Worm (Caenorhabditis elegans): ENCODE measurements around the gene srj-44.

srj-44 gene

ce11 chrV:2888265-2888664 is 42.6 kb upstream of the srj-44 start:
- TF ChIP-seq snpc-3.4 (tag; optimal IDR thresholded peaks at IDR 0.05) (no peak), rec-8 (tag; optimal IDR thresholded peaks at IDR 0.05) (no peak)

ce11 chrV:2884411-2884810 is 38.7 kb upstream of the srj-44 start, which contains the start of gene sre-24:
Gene sre-24, plus strand, starts transcription at chrV:2884711.
- no peak for TF ChIP-seq F22D6.2 (tag; optimal IDR thresholded peaks at IDR 0.05)
- no peak for TF ChIP-seq egl-18 (GFP tag; IDR thresholded peaks at IDR 0.05)
- no peak for TF ChIP-seq tlf-1 (GFP tag; optimal IDR thresholded peaks at IDR 0.05)

DNA sequence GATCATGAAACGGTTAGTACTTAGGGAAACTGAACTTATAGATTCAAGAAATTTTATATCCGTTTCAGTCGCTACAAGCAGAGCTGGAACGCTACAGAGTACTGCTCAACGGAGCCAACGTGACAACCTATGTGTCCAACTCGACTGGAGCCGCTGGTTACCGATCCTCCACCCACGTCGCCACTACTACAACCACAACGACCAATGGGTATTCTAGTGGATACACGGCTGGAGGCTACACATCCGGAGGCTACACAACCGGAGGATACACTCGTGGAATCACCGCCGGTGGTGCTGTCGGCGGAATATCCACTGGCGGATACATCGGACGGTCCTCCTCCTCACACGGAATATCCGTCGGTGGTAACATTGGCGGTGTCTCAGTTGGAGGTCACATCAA is 37.4 kb upstream of the srj-44 start:
- TF ChIP-seq F37B4.10 (GFP tag; IDR thresholded peaks at IDR 0.05) (peak; percentile 96; the same call in 1 of the 2 replicates), ztf-26 (tag; optimal IDR thresholded peaks at IDR 0.05) (no peak), ets-4 (GFP tag; optimal IDR thresholded peaks at IDR 0.05) (no peak), madf-3 (GFP tag; IDR thresholded peaks at IDR 0.05) (0 out of 2 replicates have a peak, but pooled peaks have one; percentile 41)

ce11 chrV:2881565-2881964 is 35.9 kb upstream of the srj-44 start:
- TF ChIP-seq snpc-1.3 (tag; optimal IDR thresholded peaks at IDR 0.05; ENCODE audit: insufficient read depth), result no peak
- TF ChIP-seq nhr-80 (tag; optimal IDR thresholded peaks at IDR 0.05), result peak; percentile 23
- no peak for TF ChIP-seq ceh-100 (GFP tag; IDR thresholded peaks at IDR 0.05)
- TF ChIP-seq aptf-2 (GFP tag; conservative IDR thresholded peaks at IDR 0.05), result no peak
- TF ChIP-seq pha-4 (tag; optimal IDR thresholded peaks at IDR 0.05), result peak; percentile 34
- no peak for TF ChIP-seq chd-7 (tag; optimal IDR thresholded peaks at IDR 0.05)

ce11 chrV:2881016-2881415 is 35.3 kb upstream of the srj-44 start, which contains the start of gene ifc-1:
Gene ifc-1, plus strand, starts transcription at chrV:2881393.
- no peak for TF ChIP-seq zfh-2 (GFP tag; conservative IDR thresholded peaks at IDR 0.05)
- TF ChIP-seq rpc-1 (optimal IDR thresholded peaks at IDR 0.05), result no peak
- TF ChIP-seq rpc-1 (tag; optimal IDR thresholded peaks at IDR 0.05), result no peak
- no peak for TF ChIP-seq bed-1 (GFP tag; IDR thresholded peaks at IDR 0.05)
- TF ChIP-seq athp-1 (tag; optimal IDR thresholded peaks at IDR 0.05), result no peak
- TF ChIP-seq nfya-2 (GFP tag; IDR thresholded peaks at IDR 0.05), result no peak
- TF ChIP-seq K11D2.4 (GFP tag; IDR thresholded peaks at IDR 0.05), result no peak
- no peak for TF ChIP-seq dpff-1 (tag; optimal IDR thresholded peaks at IDR 0.05)
- TF ChIP-seq lin-40 (tag; optimal IDR thresholded peaks at IDR 0.05), result no peak
- TF ChIP-seq B0035.1 (tag; optimal IDR thresholded peaks at IDR 0.05), result no peak
- TF ChIP-seq C17E4.6 (GFP tag; IDR thresholded peaks at IDR 0.05), result no peak
- TF ChIP-seq let-526 (GFP tag; IDR thresholded peaks at IDR 0.05), result no peak
- TF ChIP-seq aptf-2 (GFP tag; conservative IDR thresholded peaks at IDR 0.05), result no peak
- no peak for TF ChIP-seq F10E7.11 (tag; optimal IDR thresholded peaks at IDR 0.05)
- no peak for TF ChIP-seq lir-1 (GFP tag; conservative IDR thresholded peaks at IDR 0.05)
- no peak for TF ChIP-seq gei-17 (GFP tag; optimal IDR thresholded peaks at IDR 0.05)
- TF ChIP-seq B0019.2 (GFP tag; conservative IDR thresholded peaks at IDR 0.05), result no peak
- no peak for TF ChIP-seq bed-2 (GFP tag; IDR thresholded peaks at IDR 0.05)
- no peak for TF ChIP-seq cebp-2 (GFP tag; IDR thresholded peaks at IDR 0.05)
- TF ChIP-seq nhr-90 (tag; optimal IDR thresholded peaks at IDR 0.05), result no peak
- no peak for TF ChIP-seq him-1 (tag; optimal IDR thresholded peaks at IDR 0.05)
